ENCODE assay signal across 1 fruit fly cellular context in the genomic region with DNA sequence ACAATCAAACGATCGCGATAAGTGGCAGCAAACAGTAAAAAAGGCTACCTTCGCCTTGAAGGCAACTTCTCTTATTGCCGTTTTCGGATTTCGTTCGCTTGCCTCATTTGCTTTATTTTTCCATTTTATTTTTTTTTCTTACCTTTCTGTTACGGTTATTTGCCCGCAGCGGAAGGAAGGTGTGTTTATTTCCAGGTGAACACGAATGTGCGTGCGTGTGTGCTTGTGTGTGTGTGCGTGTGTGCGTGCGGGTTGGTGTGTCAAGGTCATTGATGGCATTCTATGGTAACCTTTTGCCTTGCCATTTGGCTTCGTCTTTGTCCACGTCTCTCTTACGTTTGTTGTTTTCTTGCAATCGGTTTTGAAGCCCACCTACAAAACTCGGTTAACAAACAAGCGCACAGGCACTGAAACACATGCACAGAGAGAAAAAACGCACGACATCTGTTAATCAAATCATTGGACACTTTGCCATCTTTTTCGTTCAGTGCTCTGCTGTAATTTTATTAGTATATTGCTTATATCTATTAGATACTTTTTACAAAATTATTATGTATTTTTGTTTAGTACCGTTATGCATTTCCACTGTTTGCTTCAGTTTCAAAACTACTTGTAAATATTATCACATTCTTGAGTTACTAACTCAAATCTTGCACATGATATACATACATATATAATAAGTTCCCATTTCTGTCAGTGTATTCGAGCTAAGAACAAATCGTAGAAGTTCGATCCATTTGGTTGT.
TF ChIP-seq lines count a peak whose summit lies in the region.

No protein-coding gene starts in this region.

TF ChIP-seq in whole organism, embryonic, 481 proteins besides CTCF, POLR2A, EP300 and RAD21 (continued from another document and continues in another):
- TF ChIP-seq CG5245 (GFP tag; optimal IDR thresholded peaks at IDR 0.05; lab: Kevin White, UChicago), result no peak
- no peak for TF ChIP-seq CHES-1-like (GFP tag; optimal IDR thresholded peaks at IDR 0.05; lab: Kevin White, UChicago)
- no peak for TF ChIP-seq CG16863 (GFP tag; optimal IDR thresholded peaks at IDR 0.05; lab: Kevin White, UChicago)
- TF ChIP-seq bsh (GFP tag; optimal IDR thresholded peaks at IDR 0.05; lab: Kevin White, UChicago), result peak in 1 of 2 experiments; percentile 44
- TF ChIP-seq Kr (GFP tag; optimal IDR thresholded peaks at IDR 0.05; lab: Kevin White, UChicago), result no peak
- TF ChIP-seq Hr3 (GFP tag; optimal IDR thresholded peaks at IDR 0.05; lab: Kevin White, UChicago), result peak; percentile 30
- TF ChIP-seq Max (GFP tag; optimal IDR thresholded peaks at IDR 0.05; lab: Kevin White, UChicago), result peak; percentile 60
- no peak for TF ChIP-seq CG15073 (GFP tag; optimal IDR thresholded peaks at IDR 0.05; lab: Kevin White, UChicago)
- TF ChIP-seq jigr1 (GFP tag; IDR thresholded peaks at IDR 0.05; lab: Robert Waterston, UW), result no peak
- TF ChIP-seq CG10462 (GFP tag; optimal IDR thresholded peaks at IDR 0.05; lab: Kevin White, UChicago), result peak; percentile 38
- TF ChIP-seq Poxn (GFP tag; IDR thresholded peaks at IDR 0.05; lab: Robert Waterston, UW), result no peak
- peak; percentile 71 for TF ChIP-seq cg (GFP tag; optimal IDR thresholded peaks at IDR 0.05; lab: Kevin White, UChicago)
- TF ChIP-seq CG10267 (tag; optimal IDR thresholded peaks at IDR 0.05; lab: Kevin White, UChicago), result peak; percentile 76
- TF ChIP-seq crol (GFP tag; IDR thresholded peaks at IDR 0.05; lab: Robert Waterston, UW), result no peak
- TF ChIP-seq Ravus (GFP tag; IDR thresholded peaks at IDR 0.05; lab: Robert Waterston, UW), result peak; percentile 13; the same call in 1 of the 2 replicates
- TF ChIP-seq dmrt99B (tag; optimal IDR thresholded peaks at IDR 0.05; lab: Kevin White, UChicago), result peak; percentile 58
- TF ChIP-seq CG16815 (GFP tag; optimal IDR thresholded peaks at IDR 0.05; lab: Kevin White, UChicago), result peak; percentile 33
- TF ChIP-seq Hmr (GFP tag; optimal IDR thresholded peaks at IDR 0.05; lab: Kevin White, UChicago), result peak; percentile 57
- TF ChIP-seq sob (GFP tag; IDR thresholded peaks at IDR 0.05; lab: Robert Waterston, UW), result peak; percentile 19; the same call in 1 of the 2 replicates
- peak; percentile 83 for TF ChIP-seq CG2678 (tag; optimal IDR thresholded peaks at IDR 0.05; lab: Kevin White, UChicago)
- no peak for TF ChIP-seq knrl (GFP tag; IDR thresholded peaks at IDR 0.05; lab: Robert Waterston, UW; ENCODE audit: partially characterized antibody)
- no peak for TF ChIP-seq Trl (optimal IDR thresholded peaks at IDR 0.05; lab: Kevin White, UChicago)
- no peak for TF ChIP-seq Trl (GFP tag; optimal IDR thresholded peaks at IDR 0.05; lab: Kevin White, UChicago)
- peak; percentile 38 for TF ChIP-seq CG1233 (GFP tag; optimal IDR thresholded peaks at IDR 0.05; lab: Kevin White, UChicago)
- no peak for TF ChIP-seq tup (GFP tag; optimal IDR thresholded peaks at IDR 0.05; lab: Kevin White, UChicago)
- no peak for TF ChIP-seq sens-2 (GFP tag; IDR thresholded peaks at IDR 0.05; lab: Robert Waterston, UW)
- TF ChIP-seq dm (GFP tag; optimal IDR thresholded peaks at IDR 0.05; lab: Kevin White, UChicago), result no peak
- TF ChIP-seq Deaf1 (tag; optimal IDR thresholded peaks at IDR 0.05; lab: Kevin White, UChicago), result peak; percentile 36
- TF ChIP-seq Aef1 (GFP tag; IDR thresholded peaks at IDR 0.05; lab: Robert Waterston, UW), result peak; percentile 44; the same call in 1 of the 3 replicates
- TF ChIP-seq gsb-n (tag; optimal IDR thresholded peaks at IDR 0.05; lab: Kevin White, UChicago), result peak; percentile 36
- no peak for TF ChIP-seq CG7963 (GFP tag; IDR thresholded peaks at IDR 0.05; lab: Robert Waterston, UW; ENCODE audit: partially characterized antibody)
- TF ChIP-seq CG6654 (GFP tag; optimal IDR thresholded peaks at IDR 0.05; lab: Kevin White, UChicago), result peak; percentile 29
- TF ChIP-seq CG9817 (tag; optimal IDR thresholded peaks at IDR 0.05; lab: Kevin White, UChicago), result peak; percentile 21
- no peak for TF ChIP-seq CG5953 (GFP tag; IDR thresholded peaks at IDR 0.05; lab: Robert Waterston, UW)
- TF ChIP-seq CG11695 (GFP tag; IDR thresholded peaks at IDR 0.05; lab: Robert Waterston, UW), result peak; percentile 56; the same call in 2 of the 3 replicates
- peak; percentile 28; the same call in 1 of the 2 replicates for TF ChIP-seq vvl (GFP tag; IDR thresholded peaks at IDR 0.05; lab: Robert Waterston, UW)
- TF ChIP-seq CG11560 (tag; IDR thresholded peaks at IDR 0.05; lab: Robert Waterston, UW), result no peak
- peak; percentile 47 for TF ChIP-seq az2 (GFP tag; optimal IDR thresholded peaks at IDR 0.05; lab: Kevin White, UChicago)
- TF ChIP-seq Pdp1 (GFP tag; optimal IDR thresholded peaks at IDR 0.05; lab: Kevin White, UChicago), result no peak
- TF ChIP-seq CG8359 (GFP tag; optimal IDR thresholded peaks at IDR 0.05; lab: Kevin White, UChicago; ENCODE audit: borderline replicate concordance), result peak; percentile 22
- TF ChIP-seq ems (GFP tag; optimal IDR thresholded peaks at IDR 0.05; lab: Kevin White, UChicago), result no peak
- peak in 1 of 3 experiments; percentile 78 for TF ChIP-seq lola (GFP tag; optimal IDR thresholded peaks at IDR 0.05; lab: Kevin White, UChicago)
- TF ChIP-seq CG17912 (GFP tag; optimal IDR thresholded peaks at IDR 0.05; lab: Kevin White, UChicago), result no peak
- peak; percentile 47; the same call in 1 of the 3 replicates for TF ChIP-seq gce (GFP tag; IDR thresholded peaks at IDR 0.05; lab: Robert Waterston, UW)
- TF ChIP-seq Med (GFP tag; lab: Kevin White, UChicago), result peak; percentile 45
- peak; percentile 84 for TF ChIP-seq CG18262 (tag; optimal IDR thresholded peaks at IDR 0.05; lab: Kevin White, UChicago)
- no peak for TF ChIP-seq CG8944 (GFP tag; optimal IDR thresholded peaks at IDR 0.05; lab: Kevin White, UChicago)
- 0 out of 3 replicates have a peak, but pooled peaks have one; percentile 34 for TF ChIP-seq C15 (GFP tag; IDR thresholded peaks at IDR 0.05; lab: Robert Waterston, UW)
- no peak for TF ChIP-seq maf-S (GFP tag; optimal IDR thresholded peaks at IDR 0.05; lab: Kevin White, UChicago)
- no peak for TF ChIP-seq z (GFP tag; IDR thresholded peaks at IDR 0.05; lab: Robert Waterston, UW)
- peak; percentile 57 for TF ChIP-seq PHDP (tag; optimal IDR thresholded peaks at IDR 0.05; lab: Kevin White, UChicago)
- peak; percentile 75 for TF ChIP-seq odd (GFP tag; optimal IDR thresholded peaks at IDR 0.05; lab: Kevin White, UChicago)
- TF ChIP-seq Hand (GFP tag; optimal IDR thresholded peaks at IDR 0.05; lab: Kevin White, UChicago), result no peak
- TF ChIP-seq hb (GFP tag; IDR thresholded peaks at IDR 0.05; lab: Robert Waterston, UW; ENCODE audit: partially characterized antibody), result no peak
- peak; percentile 29; the same call in 1 of the 2 replicates for TF ChIP-seq E2f1 (GFP tag; IDR thresholded peaks at IDR 0.05; lab: Robert Waterston, UW)
- peak; percentile 25 for TF ChIP-seq CG10147 (GFP tag; optimal IDR thresholded peaks at IDR 0.05; lab: Kevin White, UChicago)
- no peak for TF ChIP-seq eve (GFP tag; optimal IDR thresholded peaks at IDR 0.05; lab: Kevin White, UChicago)
- peak; percentile 66 for TF ChIP-seq Six4 (GFP tag; optimal IDR thresholded peaks at IDR 0.05; lab: Kevin White, UChicago)
- peak; percentile 24 for TF ChIP-seq sqz (GFP tag; optimal IDR thresholded peaks at IDR 0.05; lab: Kevin White, UChicago)
- TF ChIP-seq bab2 (GFP tag; optimal IDR thresholded peaks at IDR 0.05; lab: Kevin White, UChicago), result no peak
- TF ChIP-seq gem (tag; optimal IDR thresholded peaks at IDR 0.05; lab: Kevin White, UChicago), result peak; percentile 74
- no peak for TF ChIP-seq Neu2 (GFP tag; optimal IDR thresholded peaks at IDR 0.05; lab: Kevin White, UChicago; ENCODE audit: borderline replicate concordance)
- no peak for TF ChIP-seq repo (GFP tag; optimal IDR thresholded peaks at IDR 0.05; lab: Kevin White, UChicago)
- TF ChIP-seq wdn (GFP tag; IDR thresholded peaks at IDR 0.05; lab: Robert Waterston, UW), result no peak
- no peak for TF ChIP-seq insv (GFP tag; optimal IDR thresholded peaks at IDR 0.05; lab: Kevin White, UChicago)
- no peak for TF ChIP-seq CG4617 (GFP tag; optimal IDR thresholded peaks at IDR 0.05; lab: Kevin White, UChicago; ENCODE audit: borderline replicate concordance)
- TF ChIP-seq CG11723 (GFP tag; optimal IDR thresholded peaks at IDR 0.05; lab: Kevin White, UChicago), result peak; percentile 31
- TF ChIP-seq Oaz (GFP tag; IDR thresholded peaks at IDR 0.05; lab: Robert Waterston, UW), result no peak
- TF ChIP-seq stwl (tag; optimal IDR thresholded peaks at IDR 0.05; lab: Kevin White, UChicago), result no peak
- TF ChIP-seq hkb (optimal IDR thresholded peaks at IDR 0.05; lab: Kevin White, UChicago), result no peak
- TF ChIP-seq hkb (GFP tag; IDR thresholded peaks at IDR 0.05; lab: Robert Waterston, UW), result peak; percentile 38; the same call in 1 of the 2 replicates
- no peak for TF ChIP-seq CG12155 (GFP tag; optimal IDR thresholded peaks at IDR 0.05; lab: Kevin White, UChicago)
- TF ChIP-seq CG13624 (GFP tag; optimal IDR thresholded peaks at IDR 0.05; lab: Kevin White, UChicago), result no peak
- TF ChIP-seq CG4730 (GFP tag; IDR thresholded peaks at IDR 0.05; lab: Robert Waterston, UW), result peak; percentile 44
- no peak for TF ChIP-seq CG31388 (GFP tag; optimal IDR thresholded peaks at IDR 0.05; lab: Kevin White, UChicago)
- 0 out of 4 replicates have a peak, but pooled peaks have one; percentile 7 for TF ChIP-seq Gug (GFP tag; IDR thresholded peaks at IDR 0.05; lab: Robert Waterston, UW)
- TF ChIP-seq twi (tag; optimal IDR thresholded peaks at IDR 0.05; lab: Kevin White, UChicago), result no peak
- peak; percentile 52 for TF ChIP-seq CG14050 (GFP tag; IDR thresholded peaks at IDR 0.05; lab: Robert Waterston, UW)
- TF ChIP-seq Bteb2 (GFP tag; optimal IDR thresholded peaks at IDR 0.05; lab: Kevin White, UChicago), result no peak
- TF ChIP-seq CG17359 (tag; optimal IDR thresholded peaks at IDR 0.05; lab: Kevin White, UChicago), result peak; percentile 53
- TF ChIP-seq CG8388 (GFP tag; optimal IDR thresholded peaks at IDR 0.05; lab: Kevin White, UChicago), result peak; percentile 38
- peak; percentile 80 for TF ChIP-seq CG8924 (tag; optimal IDR thresholded peaks at IDR 0.05; lab: Kevin White, UChicago)
- peak; percentile 72 for TF ChIP-seq Sox100B (GFP tag; optimal IDR thresholded peaks at IDR 0.05; lab: Kevin White, UChicago)
- TF ChIP-seq cad (GFP tag; optimal IDR thresholded peaks at IDR 0.05; lab: Kevin White, UChicago), result no peak
- TF ChIP-seq Ada2b (GFP tag; IDR thresholded peaks at IDR 0.05; lab: Robert Waterston, UW), result peak; percentile 66
- TF ChIP-seq lmd (GFP tag; IDR thresholded peaks at IDR 0.05; lab: Robert Waterston, UW), result peak; percentile 33; the same call in 1 of the 2 replicates
- peak; percentile 87 for TF ChIP-seq CG31441 (GFP tag; IDR thresholded peaks at IDR 0.05; lab: Robert Waterston, UW)
- TF ChIP-seq CG6813 (GFP tag; optimal IDR thresholded peaks at IDR 0.05; lab: Kevin White, UChicago), result peak; percentile 29
- TF ChIP-seq CG10654 (GFP tag; optimal IDR thresholded peaks at IDR 0.05; lab: Kevin White, UChicago), result peak; percentile 13
- peak; percentile 9; the same call in 1 of the 2 replicates for TF ChIP-seq H2.0 (GFP tag; IDR thresholded peaks at IDR 0.05; lab: Robert Waterston, UW)
- TF ChIP-seq CG6254 (GFP tag; optimal IDR thresholded peaks at IDR 0.05; lab: Kevin White, UChicago), result no peak
- TF ChIP-seq CG16813 (GFP tag; IDR thresholded peaks at IDR 0.05; lab: Robert Waterston, UW; ENCODE audit: partially characterized antibody), result no peak
- no peak for TF ChIP-seq Eip74EF (GFP tag; optimal IDR thresholded peaks at IDR 0.05; lab: Kevin White, UChicago)
- TF ChIP-seq CG14014 (GFP tag; IDR thresholded peaks at IDR 0.05; lab: Robert Waterston, UW), result peak; percentile 77
- peak; percentile 42; the same call in 1 of the 2 replicates for TF ChIP-seq CG32767 (GFP tag; IDR thresholded peaks at IDR 0.05; lab: Robert Waterston, UW)
- TF ChIP-seq Scr (GFP tag; IDR thresholded peaks at IDR 0.05; lab: Robert Waterston, UW; ENCODE audit: partially characterized antibody), result no peak
- no peak for TF ChIP-seq CG3995 (GFP tag; optimal IDR thresholded peaks at IDR 0.05; lab: Kevin White, UChicago)
- TF ChIP-seq BEAF-32 (GFP tag; optimal IDR thresholded peaks at IDR 0.05; lab: Kevin White, UChicago), result no peak
- TF ChIP-seq ewg (GFP tag; optimal IDR thresholded peaks at IDR 0.05; lab: Kevin White, UChicago), result peak; percentile 25
- TF ChIP-seq slou (GFP tag; optimal IDR thresholded peaks at IDR 0.05; lab: Kevin White, UChicago), result no peak
- TF ChIP-seq CG14965 (GFP tag; optimal IDR thresholded peaks at IDR 0.05; lab: Kevin White, UChicago; ENCODE audit: borderline replicate concordance), result no peak
- no peak for TF ChIP-seq Sin3A (optimal IDR thresholded peaks at IDR 0.05; lab: Kevin White, UChicago)
- no peak for TF ChIP-seq Hsf (GFP tag; optimal IDR thresholded peaks at IDR 0.05; lab: Kevin White, UChicago)
- TF ChIP-seq gsb (GFP tag; IDR thresholded peaks at IDR 0.05; lab: Robert Waterston, UW), result peak; percentile 26; the same call in 1 of the 2 replicates
- no peak for TF ChIP-seq Dbx (GFP tag; IDR thresholded peaks at IDR 0.05; lab: Robert Waterston, UW)
- TF ChIP-seq CG14667 (GFP tag; IDR thresholded peaks at IDR 0.05; lab: Robert Waterston, UW), result no peak
- TF ChIP-seq NFAT (GFP tag; IDR thresholded peaks at IDR 0.05; lab: Robert Waterston, UW), result peak; percentile 20; the same call in 1 of the 2 replicates
- no peak for TF ChIP-seq Taf1 (GFP tag; IDR thresholded peaks at IDR 0.05; lab: Robert Waterston, UW)
- no peak for TF ChIP-seq Doc3 (GFP tag; IDR thresholded peaks at IDR 0.05; lab: Robert Waterston, UW; ENCODE audit: partially characterized antibody)
- 0 out of 3 replicates have a peak, but pooled peaks have one; percentile 19 for TF ChIP-seq otp (GFP tag; IDR thresholded peaks at IDR 0.05; lab: Robert Waterston, UW)
- peak; percentile 52 for TF ChIP-seq CG7372 (GFP tag; IDR thresholded peaks at IDR 0.05; lab: Robert Waterston, UW)
- no peak for TF ChIP-seq Lim3 (GFP tag; IDR thresholded peaks at IDR 0.05; lab: Robert Waterston, UW)
- TF ChIP-seq CG2889 (GFP tag; IDR thresholded peaks at IDR 0.05; lab: Robert Waterston, UW), result no peak
- no peak for TF ChIP-seq ro (GFP tag; IDR thresholded peaks at IDR 0.05; lab: Robert Waterston, UW)
- TF ChIP-seq sim (GFP tag; IDR thresholded peaks at IDR 0.05; lab: Robert Waterston, UW), result no peak; the same call in 1 of the 2 replicates
- TF ChIP-seq run (tag; optimal IDR thresholded peaks at IDR 0.05; lab: Kevin White, UChicago), result no peak
- peak; percentile 56; the same call in 2 of the 3 replicates for TF ChIP-seq dysf (GFP tag; IDR thresholded peaks at IDR 0.05; lab: Robert Waterston, UW)
- TF ChIP-seq ken (GFP tag; IDR thresholded peaks at IDR 0.05; lab: Robert Waterston, UW), result no peak
- TF ChIP-seq CG9727 (GFP tag; optimal IDR thresholded peaks at IDR 0.05; lab: Kevin White, UChicago), result peak; percentile 82
- TF ChIP-seq CG4282 (GFP tag; optimal IDR thresholded peaks at IDR 0.05; lab: Kevin White, UChicago), result no peak
- peak in 1 of 2 experiments; percentile 38 for TF ChIP-seq Dfd (GFP tag; optimal IDR thresholded peaks at IDR 0.05; lab: Kevin White, UChicago)
